Fruit fly (Drosophila melanogaster) whole organism, embryonic: ENCODE results near the gene axo.

ENCODE experiments used
- ATbp ChIP-seq: fragments of 200-800 bp; sonication (Bioruptor generic); optimal IDR thresholded peaks from 2 replicates; lab custom pipeline; 2017; ENCODE audit warnings: missing biosample characterization, mild to moderate bottlenecking, missing genetic modification characterization, missing genetic modification reagents
- CG10274 ChIP-seq: fragments of 200-800 bp; sonication (Bioruptor generic); optimal IDR thresholded peaks from 3 replicates; lab custom pipeline; 2017; ENCODE audit warnings: missing biosample characterization, mild to moderate bottlenecking, missing genetic modification characterization
- CG10431 ChIP-seq: fragments of 200-800 bp; sonication (Bioruptor generic); optimal IDR thresholded peaks from 3 replicates; lab custom pipeline; 2018; ENCODE audit warnings: missing biosample characterization, mild to moderate bottlenecking, missing genetic modification characterization
- CG10462 ChIP-seq: fragments of 200-800 bp; sonication (Bioruptor generic); optimal IDR thresholded peaks from 2 replicates; lab custom pipeline; 2016; ENCODE audit warnings: missing biosample characterization, missing genetic modification characterization
- CG11093 ChIP-seq: fragments of 200-800 bp; sonication (Bioruptor generic); IDR thresholded peaks from 3 replicates; pipeline ENCODE4 v1.3.6; 2022; ENCODE audit warnings: missing biosample characterization, missing genetic modification characterization
- CG11504 ChIP-seq: fragments of 200-800 bp; sonication (Bioruptor generic); optimal IDR thresholded peaks from 3 replicates; lab custom pipeline; 2019; ENCODE audit warnings: missing biosample characterization, mild to moderate bottlenecking, missing genetic modification characterization, moderate library complexity
- CG12155 ChIP-seq: fragments of 200-800 bp; sonication (Bioruptor generic); optimal IDR thresholded peaks from 3 replicates; lab custom pipeline; 2016; ENCODE audit warnings: missing biosample characterization, missing genetic modification characterization
- CG13123 ChIP-seq: fragments of 200-800 bp; sonication (Bioruptor generic); optimal IDR thresholded peaks from 2 replicates; lab custom pipeline; 2016; ENCODE audit warnings: missing biosample characterization, missing genetic modification characterization
- CG14014 ChIP-seq: fragments of 200-800 bp; sonication (Bioruptor generic); IDR thresholded peaks from 2 replicates; pipeline ENCODE4 v1.3.6; 2022; ENCODE audit warnings: missing biosample characterization, missing genetic modification characterization
- CG1603 ChIP-seq: fragments of 200-800 bp; sonication (Bioruptor generic); optimal IDR thresholded peaks from 2 replicates; lab custom pipeline; 2019; ENCODE audit warnings: missing biosample characterization, mild to moderate bottlenecking, missing genetic modification characterization, moderate library complexity
- CG1647 ChIP-seq: fragments of 200-800 bp; sonication (Bioruptor generic); optimal IDR thresholded peaks from 3 replicates; lab custom pipeline; 2016; ENCODE audit warnings: missing biosample characterization, missing genetic modification characterization
- CG16863 ChIP-seq: fragments of 200-800 bp; sonication (Bioruptor generic); optimal IDR thresholded peaks from 3 replicates; lab custom pipeline; 2016; ENCODE audit warnings: missing biosample characterization, missing genetic modification characterization
- CG2678 ChIP-seq: fragments of 200-800 bp; sonication (Bioruptor generic); optimal IDR thresholded peaks from 3 replicates; lab custom pipeline; 2019; ENCODE audit warnings: missing biosample characterization, mild to moderate bottlenecking, missing genetic modification characterization, moderate library complexity
- CG7271 ChIP-seq: fragments of 200-800 bp; sonication (Bioruptor generic); optimal IDR thresholded peaks from 2 replicates; lab custom pipeline; 2018; ENCODE audit warnings: missing biosample characterization, mild to moderate bottlenecking, missing genetic modification characterization, moderate library complexity
- CG7357 ChIP-seq: fragments of 200-800 bp; sonication (Bioruptor generic); IDR thresholded peaks from 3 replicates; pipeline ENCODE4 v1.3.6; 2022; ENCODE audit warnings: missing biosample characterization, missing genetic modification characterization
- CG8388 ChIP-seq: fragments of 200-800 bp; sonication (Bioruptor generic); optimal IDR thresholded peaks from 2 replicates; lab custom pipeline; 2019; ENCODE audit warnings: missing biosample characterization, mild to moderate bottlenecking, missing genetic modification characterization, moderate library complexity
- CG8478 ChIP-seq: fragments of >200 bp; optimal IDR thresholded peaks from 2 replicates; lab custom pipeline; 2018
- CG9727 ChIP-seq: fragments of 200-800 bp; sonication (Bioruptor generic); optimal IDR thresholded peaks from 3 replicates; lab custom pipeline; 2017; ENCODE audit warnings: missing biosample characterization, mild to moderate bottlenecking, missing genetic modification characterization
- D ChIP-seq, 2 experiments: fragments of 200-800 bp in 1 of 2; fragments of >200 bp in 1 of 2; sonication (Bioruptor generic) in 1 of 2; optimal IDR thresholded peaks; 2 replicates in 1 of 2; 3 replicates in 1 of 2; lab custom pipeline; 2017; ENCODE audit warnings: mild to moderate bottlenecking in 1 of 2, missing biosample characterization in 1 of 2, missing genetic modification characterization in 1 of 2, missing genetic modification reagents in 1 of 2
- Dbx ChIP-seq: fragments of 200-800 bp; sonication (Bioruptor generic); IDR thresholded peaks from 3 replicates; pipeline ENCODE4 v1.3.6; 2022; ENCODE audit warnings: missing biosample characterization, missing genetic modification characterization
- E2f2 ChIP-seq: fragments of 200-800 bp; sonication (Bioruptor generic); IDR thresholded peaks from 2 replicates; pipeline ENCODE4 v1.3.6; 2022; ENCODE audit warnings: missing biosample characterization, missing genetic modification characterization
- Fer2 ChIP-seq: fragments of 200-800 bp; sonication (Bioruptor generic); optimal IDR thresholded peaks from 2 replicates; lab custom pipeline; 2018; ENCODE audit warnings: missing biosample characterization, mild to moderate bottlenecking, missing genetic modification characterization, moderate library complexity
- HLH3B ChIP-seq: fragments of 200-800 bp; sonication (Bioruptor generic); IDR thresholded peaks from 2 replicates; pipeline ENCODE4 v1.3.6; 2022; ENCODE audit warnings: missing biosample characterization, missing genetic modification characterization
- Mad ChIP-seq: fragments of 200-800 bp; sonication (Bioruptor generic); optimal IDR thresholded peaks from 2 replicates; lab custom pipeline; 2016; ENCODE audit warnings: missing biosample characterization, missing genetic modification characterization
- Med ChIP-seq: fragments of 200-800 bp; sonication (Bioruptor generic); peaks from one replicate; lab custom pipeline; 2016; ENCODE audit warnings: missing biosample characterization, missing genetic modification characterization, mild to moderate bottlenecking, inconsistent platforms, moderate library complexity
- Neu2 ChIP-seq: fragments of 200-800 bp; sonication (Bioruptor generic); optimal IDR thresholded peaks from 3 replicates; lab custom pipeline; 2016; ENCODE audit warnings: missing biosample characterization, missing genetic modification characterization, borderline replicate concordance
- Six4 ChIP-seq: fragments of 200-800 bp; sonication (Bioruptor generic); optimal IDR thresholded peaks from 2 replicates; lab custom pipeline; 2016; ENCODE audit warnings: missing biosample characterization, missing genetic modification characterization
- Sox102F ChIP-seq: fragments of 200-800 bp; sonication (Bioruptor generic); optimal IDR thresholded peaks from 2 replicates; lab custom pipeline; 2018; ENCODE audit warnings: missing biosample characterization, mild to moderate bottlenecking, missing genetic modification characterization, moderate library complexity
- Spps ChIP-seq: fragments of 200-800 bp; sonication (Bioruptor generic); optimal IDR thresholded peaks from 2 replicates; lab custom pipeline; 2018; ENCODE audit warnings: missing biosample characterization, mild to moderate bottlenecking, missing genetic modification characterization
- Tbp ChIP-seq: fragments of >200 bp; optimal IDR thresholded peaks from 2 replicates; lab custom pipeline; 2018; ENCODE audit warnings: missing biosample characterization, missing genetic modification characterization
- aop ChIP-seq: fragments of 200-800 bp; sonication (Bioruptor generic); IDR thresholded peaks from 2 replicates; pipeline ENCODE4 v1.3.6; 2022; ENCODE audit warnings: missing biosample characterization, missing genetic modification characterization
- bowl ChIP-seq: fragments of 200-800 bp; sonication (Bioruptor generic); IDR thresholded peaks from 2 replicates; pipeline ENCODE4 v1.3.6; 2022; ENCODE audit warnings: missing biosample characterization, missing genetic modification characterization
- ci ChIP-seq: fragments of 200-800 bp; sonication (Bioruptor generic); IDR thresholded peaks from 3 replicates; pipeline ENCODE4 v1.3.6; 2022; ENCODE audit warnings: missing biosample characterization, missing genetic modification characterization
- en ChIP-seq: fragments of 200-800 bp; sonication (Bioruptor generic); optimal IDR thresholded peaks from 2 replicates; lab custom pipeline; 2016; ENCODE audit warnings: missing biosample characterization, missing genetic modification characterization
- esg ChIP-seq: fragments of 200-800 bp; sonication (Bioruptor generic); conservative IDR thresholded peaks from 2 replicates; pipeline ENCODE4 v1.3.6; 2022; ENCODE audit warnings: missing biosample characterization, missing genetic modification characterization
- fd64A ChIP-seq: fragments of 200-800 bp; sonication (Bioruptor generic); optimal IDR thresholded peaks from 3 replicates; lab custom pipeline; 2018; ENCODE audit warnings: missing biosample characterization, mild to moderate bottlenecking, missing genetic modification characterization
- ftz-f1 ChIP-seq: fragments of 200-800 bp; sonication (Bioruptor generic); optimal IDR thresholded peaks from 2 replicates; lab custom pipeline; 2016; ENCODE audit warnings: missing biosample characterization, missing genetic modification characterization
- gsb-n ChIP-seq: fragments of 200-800 bp; sonication (Bioruptor generic); optimal IDR thresholded peaks from 3 replicates; lab custom pipeline; 2018; ENCODE audit warnings: missing biosample characterization, mild to moderate bottlenecking, missing genetic modification characterization
- kni ChIP-seq: fragments of 200-800 bp; sonication (Bioruptor generic); optimal IDR thresholded peaks from 3 replicates; lab custom pipeline; 2017; ENCODE audit warnings: mild to moderate bottlenecking, missing biosample characterization, missing genetic modification reagents, missing genetic modification characterization
- mld ChIP-seq: fragments of 200-800 bp; sonication (Bioruptor generic); IDR thresholded peaks from 3 replicates; pipeline ENCODE4 v1.3.6; 2022; ENCODE audit warnings: missing biosample characterization, missing genetic modification characterization; ENCODE audit not compliant: partially characterized antibody
- nerfin-1 ChIP-seq: fragments of 200-800 bp; sonication (Bioruptor generic); optimal IDR thresholded peaks from 3 replicates; lab custom pipeline; 2019; ENCODE audit warnings: missing biosample characterization, mild to moderate bottlenecking, missing genetic modification characterization, moderate library complexity
- oc ChIP-seq: fragments of 200-800 bp; sonication (Bioruptor generic); optimal IDR thresholded peaks from 2 replicates; lab custom pipeline; 2018; ENCODE audit warnings: missing biosample characterization, mild to moderate bottlenecking, missing genetic modification characterization, moderate library complexity
- odd ChIP-seq: fragments of 200-800 bp; sonication (Bioruptor generic); optimal IDR thresholded peaks from 2 replicates; lab custom pipeline; 2017; ENCODE audit warnings: missing biosample characterization, mild to moderate bottlenecking, missing genetic modification characterization
- p53 ChIP-seq: fragments of 200-800 bp; sonication (Bioruptor generic); optimal IDR thresholded peaks from 2 replicates; lab custom pipeline; 2016; ENCODE audit warnings: missing biosample characterization, missing genetic modification characterization
- phol ChIP-seq: fragments of 200-800 bp; sonication (Bioruptor generic); optimal IDR thresholded peaks from 3 replicates; lab custom pipeline; 2018; ENCODE audit warnings: missing biosample characterization, mild to moderate bottlenecking, missing genetic modification characterization, moderate library complexity
- sc ChIP-seq, 3 experiments: fragments of >200 bp in 2 of 3; fragments of 200-800 bp in 1 of 3; sonication (Bioruptor generic) in 1 of 3; optimal IDR thresholded peaks; 2 replicates in 2 of 3; 3 replicates in 1 of 3; lab custom pipeline; 2017; ENCODE audit warnings: mild to moderate bottlenecking in 1 of 3, missing biosample characterization in 1 of 3, missing genetic modification characterization in 1 of 3, missing genetic modification reagents in 1 of 3
- sens ChIP-seq: fragments of 200-800 bp; sonication (Bioruptor generic); peaks from one replicate; lab custom pipeline; 2016; ENCODE audit warnings: missing biosample characterization, missing genetic modification characterization
- slbo ChIP-seq: fragments of 200-800 bp; sonication (Bioruptor generic); IDR thresholded peaks from 2 replicates; pipeline ENCODE4 v1.3.6; 2022; ENCODE audit warnings: missing biosample characterization, missing genetic modification characterization
- slou ChIP-seq: fragments of 200-800 bp; sonication (Bioruptor generic); optimal IDR thresholded peaks from 3 replicates; lab custom pipeline; 2016; ENCODE audit warnings: missing biosample characterization, missing genetic modification characterization
- sqz ChIP-seq: fragments of 200-800 bp; sonication (Bioruptor generic); optimal IDR thresholded peaks from 3 replicates; lab custom pipeline; 2018; ENCODE audit warnings: missing biosample characterization, mild to moderate bottlenecking, missing genetic modification characterization
- wek ChIP-seq: fragments of 200-800 bp; sonication (Bioruptor generic); optimal IDR thresholded peaks from 3 replicates; lab custom pipeline; 2018; ENCODE audit warnings: missing biosample characterization, mild to moderate bottlenecking, missing genetic modification characterization, moderate library complexity

Gene axo

dm6 chr3L:4615064-4615463 is 72.1 kb downstream of the axo start (continued):
- TF ChIP-seq D (optimal IDR thresholded peaks at IDR 0.05; lab: Kevin White, UChicago) (no peak), D (GFP tag; optimal IDR thresholded peaks at IDR 0.05; lab: Kevin White, UChicago) (peak; percentile 26), sqz (GFP tag; lab: Kevin White, UChicago) (peak; percentile 40), CG8388 (GFP tag; lab: Kevin White, UChicago) (peak; percentile 8), E2f2 (no peak), odd (GFP tag; lab: Kevin White, UChicago) (peak; percentile 41), CG13123 (GFP tag; lab: Kevin White, UChicago) (no peak), sc (optimal IDR thresholded peaks at IDR 0.05; lab: Kevin White, UChicago) (no peak), sc (GFP tag; optimal IDR thresholded peaks at IDR 0.05; lab: Kevin White, UChicago) (peak; percentile 23), en (GFP tag; lab: Kevin White, UChicago) (no peak), CG7357 (GFP tag; lab: Robert Waterston, UW) (no peak), CG10274 (GFP tag; lab: Kevin White, UChicago) (no peak), CG10431 (GFP tag; lab: Kevin White, UChicago) (peak; percentile 24), slou (no peak), phol (tag; lab: Kevin White, UChicago) (no peak), Med (peak; percentile 76), CG8478 (lab: Kevin White, UChicago) (no peak), CG10462 (GFP tag; lab: Kevin White, UChicago) (no peak), Neu2 (GFP tag; lab: Kevin White, UChicago) (no peak), ATbp (GFP tag; lab: Kevin White, UChicago) (peak; percentile 90), Sox102F (GFP tag; lab: Kevin White, UChicago) (peak; percentile 22), CG11093 (GFP tag; lab: Robert Waterston, UW) (no peak), Tbp (GFP tag; lab: Kevin White, UChicago) (no peak), CG11504 (tag; lab: Kevin White, UChicago) (peak; percentile 11), kni (GFP tag; lab: Kevin White, UChicago) (no peak), bowl (GFP tag; lab: Robert Waterston, UW) (no peak), wek (GFP tag; lab: Kevin White, UChicago) (peak; percentile 76), CG2678 (peak; percentile 46), p53 (no peak), aop (no peak), nerfin-1 (no peak), Mad (GFP tag; lab: Kevin White, UChicago) (no peak), Spps (tag; lab: Kevin White, UChicago) (peak; percentile 5), esg (GFP tag; lab: Robert Waterston, UW) (no peak), CG7271 (tag; lab: Kevin White, UChicago) (no peak), Dbx (GFP tag; lab: Robert Waterston, UW) (no peak), ftz-f1 (GFP tag; lab: Kevin White, UChicago) (no peak), sens (GFP tag; lab: Kevin White, UChicago) (peak; percentile 49), CG14014 (GFP tag; lab: Robert Waterston, UW) (no peak), CG1647 (GFP tag; lab: Kevin White, UChicago) (no peak), oc (tag; lab: Kevin White, UChicago) (peak; percentile 38), Fer2 (tag; lab: Kevin White, UChicago) (no peak), gsb-n (tag; lab: Kevin White, UChicago) (peak; percentile 60), HLH3B (GFP tag; lab: Robert Waterston, UW) (no peak), fd64A (GFP tag; lab: Kevin White, UChicago) (peak; percentile 32), ci (peak; percentile 62; the same call in 1 of the 3 replicates), CG12155 (GFP tag; lab: Kevin White, UChicago) (no peak), CG16863 (GFP tag; lab: Kevin White, UChicago) (no peak), CG9727 (GFP tag; lab: Kevin White, UChicago) (peak; percentile 7), Six4 (GFP tag; lab: Kevin White, UChicago) (no peak), CG1603 (tag; lab: Kevin White, UChicago) (peak; percentile 60), mld (GFP tag; lab: Robert Waterston, UW) (no peak), slbo (no peak)
